Worm (Caenorhabditis elegans) whole organism, mixed stage, embryonic: ENCODE results near the gene mrpl-37.

Source experiments
- ces-1 ChIP-seq: fragments of 150-350 bp; optimal IDR thresholded peaks from 2 replicates; lab custom pipeline; 2014; ENCODE audit warnings: missing biosample characterization, missing genetic modification reagents, missing genetic modification characterization
- mep-1 ChIP-seq: fragments of 150-350 bp; optimal IDR thresholded peaks from 2 replicates; lab custom pipeline; 2017; ENCODE audit warnings: missing biosample characterization, missing genetic modification reagents, missing genetic modification characterization, inconsistent platforms
- mls-2 ChIP-seq: sonication (generic microtip); optimal IDR thresholded peaks from 2 replicates; lab custom pipeline; 2016; ENCODE audit warnings: mild to moderate bottlenecking, missing genetic modification characterization, moderate library complexity, missing compliant biosample characterization
- nhr-76 ChIP-seq: sonication (generic microtip); optimal IDR thresholded peaks from 2 replicates; lab custom pipeline; 2017; ENCODE audit warnings: missing biosample characterization, missing genetic modification characterization
- tbx-8 ChIP-seq: fragments of 200-800 bp; sonication (Bioruptor generic); optimal IDR thresholded peaks from 2 replicates; lab custom pipeline; 2018; ENCODE audit warnings: mild to moderate bottlenecking, missing genetic modification characterization, moderate library complexity, missing compliant biosample characterization

ce11 chrII:13590461-13590860 lies 15.6 kb upstream of the mrpl-37 start, which contains the start of gene clec-145:
- TF ChIP-seq nhr-76 (tag; lab: Kevin White, UChicago) = no peak
- TF ChIP-seq ces-1 (GFP tag; lab: Kevin White, UChicago) = no peak
- TF ChIP-seq tbx-8 (GFP tag; lab: Kevin White, UChicago) = no peak
- TF ChIP-seq mls-2 (tag; lab: Kevin White, UChicago) = no peak
- no peak for TF ChIP-seq mep-1 (tag; lab: Kevin White, UChicago)
